Worm (Caenorhabditis elegans): Measurements from ENCODE around the gene serp-1.1.

The serp-1.1 gene

ce11 chrX:15841086-15841622 is at the start of gene serp-1.1 (continued):
- no peak; the same call in none of the 2 replicates for TF ChIP-seq cebp-1 (GFP tag; IDR thresholded peaks at IDR 0.05)
- peak; percentile 95 for TF ChIP-seq cebp-1 (tag; optimal IDR thresholded peaks at IDR 0.05)
- no peak for TF ChIP-seq attf-6 (GFP tag; IDR thresholded peaks at IDR 0.05)
- no peak for TF ChIP-seq unc-130 (GFP tag; optimal IDR thresholded peaks at IDR 0.05)
- 0 out of 2 replicates have a peak, but pooled peaks have one; percentile 29 for TF ChIP-seq aptf-3 (GFP tag; IDR thresholded peaks at IDR 0.05)
- TF ChIP-seq ceh-58 (GFP tag; IDR thresholded peaks at IDR 0.05), result no peak
- TF ChIP-seq dpff-1 (tag; optimal IDR thresholded peaks at IDR 0.05), result peak; percentile 17
- TF ChIP-seq ceh-100 (GFP tag; IDR thresholded peaks at IDR 0.05), result peak; percentile 84
- TF ChIP-seq egl-18 (GFP tag; IDR thresholded peaks at IDR 0.05), result peak; percentile 90
- TF ChIP-seq lsy-27 (tag; optimal IDR thresholded peaks at IDR 0.05; ENCODE audit: borderline replicate concordance, insufficient read depth), result no peak
- TF ChIP-seq snpc-1.1 (tag; optimal IDR thresholded peaks at IDR 0.05; ENCODE audit: insufficient read depth), result peak; percentile 36
- TF ChIP-seq Y95B8A.8 (GFP tag; IDR thresholded peaks at IDR 0.05), result peak; percentile 87
- TF ChIP-seq K12H6.12 (tag; optimal IDR thresholded peaks at IDR 0.05), result peak; percentile 99
- peak; percentile 85 for TF ChIP-seq athp-1 (tag; optimal IDR thresholded peaks at IDR 0.05)
- TF ChIP-seq repo-1 (tag; optimal IDR thresholded peaks at IDR 0.05), result peak; percentile 94
- peak; percentile 94 for TF ChIP-seq let-526 (GFP tag; IDR thresholded peaks at IDR 0.05)
- TF ChIP-seq T26A5.8 (tag; optimal IDR thresholded peaks at IDR 0.05), result no peak
- peak; percentile 95 for TF ChIP-seq mcd-1 (GFP tag; IDR thresholded peaks at IDR 0.05)
- TF ChIP-seq egl-44 (GFP tag; IDR thresholded peaks at IDR 0.05), result peak; percentile 96
- TF ChIP-seq ztf-3 (GFP tag; optimal IDR thresholded peaks at IDR 0.05), result peak; percentile 92
- peak; percentile 99 for TF ChIP-seq ceh-27 (GFP tag; optimal IDR thresholded peaks at IDR 0.05)
- TF ChIP-seq nfya-2 (GFP tag; IDR thresholded peaks at IDR 0.05), result no peak
- TF ChIP-seq ztf-18 (tag; optimal IDR thresholded peaks at IDR 0.05), result peak; percentile 85
- no peak for TF ChIP-seq rec-8 (tag; optimal IDR thresholded peaks at IDR 0.05)
- TF ChIP-seq mxl-1 (tag; optimal IDR thresholded peaks at IDR 0.05), result peak; percentile 38
- peak; percentile 77 for TF ChIP-seq tbp1 (GFP tag; optimal IDR thresholded peaks at IDR 0.05)
- no peak for TF ChIP-seq nfya-1 (tag; optimal IDR thresholded peaks at IDR 0.05; ENCODE audit: borderline replicate concordance, insufficient read depth)
- TF ChIP-seq egrh-3 (GFP tag; IDR thresholded peaks at IDR 0.05), result peak; percentile 94

ce11 chrX:15794977-15795376 is 46.4 kb upstream of the serp-1.1 start, which contains the start of gene Y7A5A.10:
Gene Y7A5A.10, minus strand, starts transcription at chrX:15795077.
- TF ChIP-seq efl-1 (GFP tag; optimal IDR thresholded peaks at IDR 0.05), result no peak
- no peak for TF ChIP-seq atf-7 (tag; optimal IDR thresholded peaks at IDR 0.05)
- TF ChIP-seq nhr-80 (tag; optimal IDR thresholded peaks at IDR 0.05), result no peak
- TF ChIP-seq K11D2.4 (GFP tag; IDR thresholded peaks at IDR 0.05), result no peak
- TF ChIP-seq Y53F4B.3 (GFP tag; IDR thresholded peaks at IDR 0.05), result no peak
- TF ChIP-seq Y67H2A.10 (GFP tag; conservative IDR thresholded peaks at IDR 0.05), result no peak
- TF ChIP-seq attf-6 (GFP tag; IDR thresholded peaks at IDR 0.05), result no peak
- no peak for TF ChIP-seq rcor-1 (GFP tag; IDR thresholded peaks at IDR 0.05)
- no peak for TF ChIP-seq hlh-12 (tag; optimal IDR thresholded peaks at IDR 0.05)
- no peak for TF ChIP-seq ceh-58 (GFP tag; IDR thresholded peaks at IDR 0.05)

- no peak for TF ChIP-seq ccch-3 (GFP tag; optimal IDR thresholded peaks at IDR 0.05)
- TF ChIP-seq lin-40 (tag; optimal IDR thresholded peaks at IDR 0.05), result no peak
- no peak for TF ChIP-seq egl-44 (GFP tag; IDR thresholded peaks at IDR 0.05)
- no peak for TF ChIP-seq aptf-2 (GFP tag; conservative IDR thresholded peaks at IDR 0.05)
- 0 out of 2 replicates have a peak, but pooled peaks have one; percentile 27 for TF ChIP-seq cebp-1 (GFP tag; IDR thresholded peaks at IDR 0.05)
- TF ChIP-seq cebp-1 (tag; optimal IDR thresholded peaks at IDR 0.05), result no peak
- TF ChIP-seq lin-26 (GFP tag; IDR thresholded peaks at IDR 0.05), result peak; percentile 70; the same call in 1 of the 2 replicates
- no peak for TF ChIP-seq sptf-2 (GFP tag; optimal IDR thresholded peaks at IDR 0.05)
- no peak for TF ChIP-seq lin-54 (GFP tag; optimal IDR thresholded peaks at IDR 0.05)
- TF ChIP-seq him-1 (tag; optimal IDR thresholded peaks at IDR 0.05), result peak; percentile 4
- TF ChIP-seq rpc-1 (optimal IDR thresholded peaks at IDR 0.05), result peak; percentile 61
- TF ChIP-seq rpc-1 (tag; optimal IDR thresholded peaks at IDR 0.05), result peak; percentile 74
- TF ChIP-seq hmg-1.2 (GFP tag; IDR thresholded peaks at IDR 0.05), result peak; percentile 52
- peak; percentile 40; the same call in 1 of the 2 replicates for TF ChIP-seq pbrm-1 (GFP tag; IDR thresholded peaks at IDR 0.05)
- TF ChIP-seq mcd-1 (GFP tag; IDR thresholded peaks at IDR 0.05), result 0 out of 2 replicates have a peak, but pooled peaks have one; percentile 23
Observed at ce11 chrX:15796633-15797032, 44.7 kb upstream of the serp-1.1 start.

Measured in whole organism, young adult.